Worm (Caenorhabditis elegans) whole organism, L1 larva: ENCODE data around the gene ifas-1.

Source experiments
- C16A3.4 ChIP-seq: fragments of 150-350 bp; optimal IDR thresholded peaks from 2 replicates; lab custom pipeline; 2014; ENCODE audit warnings: missing biosample characterization, missing genetic modification characterization
- aha-1 ChIP-seq: fragments of 150-350 bp; optimal IDR thresholded peaks from 2 replicates; lab custom pipeline; 2014; ENCODE audit warnings: missing biosample characterization, missing genetic modification characterization
- ceh-8 ChIP-seq: fragments of 200-800 bp; sonication (Bioruptor generic); optimal IDR thresholded peaks from 2 replicates; lab custom pipeline; 2018; ENCODE audit warnings: mild to moderate bottlenecking, missing genetic modification characterization, moderate library complexity, missing compliant biosample characterization
- ceh-90 ChIP-seq: sonication (generic microtip); optimal IDR thresholded peaks from 2 replicates; lab custom pipeline; 2016; ENCODE audit warnings: missing genetic modification characterization, missing compliant biosample characterization
- dpl-1 ChIP-seq, 3 experiments: fragments of 150-350 bp in 2 of 3; sonication (generic microtip) in 1 of 3; optimal IDR thresholded peaks; 2 replicates each; lab custom pipeline; 2014 to 2017; ENCODE audit warnings: missing biosample characterization in 3 of 3, missing genetic modification characterization in 3 of 3, missing genetic modification reagents in 3 of 3
- dsc-1 ChIP-seq: sonication (generic microtip); optimal IDR thresholded peaks from 2 replicates; lab custom pipeline; 2016; ENCODE audit warnings: mild to moderate bottlenecking, missing genetic modification characterization, missing compliant biosample characterization
- efl-1 ChIP-seq, 4 experiments: fragments of 150-350 bp; optimal IDR thresholded peaks in 3 of 4; peaks in 1 of 4; 1 replicate in 1 of 4; 2 replicates in 3 of 4; lab custom pipeline; 2014; ENCODE audit warnings: missing biosample characterization in 2 of 4, missing genetic modification characterization in 2 of 4, missing genetic modification reagents in 2 of 4
- egl-27 ChIP-seq, 2 experiments: fragments of 150-350 bp in 1 of 2; sonication (generic microtip); optimal IDR thresholded peaks; 3 replicates each; lab custom pipeline; 2017 to 2018; ENCODE audit warnings: missing biosample characterization in 2 of 2, missing genetic modification characterization in 2 of 2, missing genetic modification reagents in 2 of 2
- fkh-4 ChIP-seq: sonication (generic microtip); optimal IDR thresholded peaks from 2 replicates; lab custom pipeline; 2016; ENCODE audit warnings: missing compliant biosample characterization, missing genetic modification characterization, borderline replicate concordance
- fkh-8 ChIP-seq: sonication (generic microtip); optimal IDR thresholded peaks from 2 replicates; lab custom pipeline; 2016; ENCODE audit warnings: mild to moderate bottlenecking, missing genetic modification characterization, missing compliant biosample characterization
- hlh-17 ChIP-seq: fragments of 200-800 bp; sonication (Bioruptor generic); optimal IDR thresholded peaks from 2 replicates; lab custom pipeline; 2018; ENCODE audit warnings: missing genetic modification characterization, mild to moderate bottlenecking, missing compliant biosample characterization, moderate library complexity, borderline replicate concordance
- hpl-2 ChIP-seq: fragments of 150-350 bp; optimal IDR thresholded peaks from 2 replicates; lab custom pipeline; 2014; ENCODE audit warnings: missing biosample characterization, missing genetic modification reagents, missing genetic modification characterization
- isw-1 ChIP-seq: fragments of 200-800 bp; sonication (Bioruptor generic); IDR thresholded peaks from 2 replicates; pipeline ENCODE4 v1.3.6; 2022; ENCODE audit warnings: missing genetic modification characterization, missing compliant biosample characterization
- jun-1 ChIP-seq: fragments of 150-350 bp; optimal IDR thresholded peaks from 2 replicates; lab custom pipeline; 2014; ENCODE audit warnings: missing biosample characterization, missing genetic modification reagents, missing genetic modification characterization
- lin-13 ChIP-seq: fragments of 150-350 bp; optimal IDR thresholded peaks from 2 replicates; lab custom pipeline; 2014; ENCODE audit warnings: missing biosample characterization, missing genetic modification reagents, missing genetic modification characterization
- lin-14 ChIP-seq: fragments of 200-800 bp; sonication (Bioruptor generic); optimal IDR thresholded peaks from 2 replicates; lab custom pipeline; 2018; ENCODE audit warnings: mild to moderate bottlenecking, missing genetic modification characterization, moderate library complexity, missing compliant biosample characterization
- lin-15B ChIP-seq: fragments of 150-350 bp; sonication (generic microtip); optimal IDR thresholded peaks from 3 replicates; lab custom pipeline; 2014; ENCODE audit warnings: missing biosample characterization, missing genetic modification characterization
- lin-39 ChIP-seq: fragments of 150-350 bp; optimal IDR thresholded peaks from 2 replicates; lab custom pipeline; 2014; ENCODE audit warnings: missing biosample characterization, missing genetic modification reagents, missing genetic modification characterization
- mef-2 ChIP-seq: fragments of 150-350 bp; optimal IDR thresholded peaks from 2 replicates; lab custom pipeline; 2014; ENCODE audit warnings: missing biosample characterization, missing genetic modification characterization
- mep-1 ChIP-seq: fragments of 150-350 bp; optimal IDR thresholded peaks from 2 replicates; lab custom pipeline; 2014; ENCODE audit warnings: missing biosample characterization, missing genetic modification characterization
- nhr-12 ChIP-seq: sonication (generic microtip); optimal IDR thresholded peaks from 2 replicates; lab custom pipeline; 2017; ENCODE audit warnings: missing biosample characterization, missing genetic modification characterization
- nhr-20 ChIP-seq: sonication (generic microtip); optimal IDR thresholded peaks from 2 replicates; lab custom pipeline; 2016; ENCODE audit warnings: mild to moderate bottlenecking, missing genetic modification characterization, missing compliant biosample characterization
- nhr-237 ChIP-seq: fragments of 150-350 bp; optimal IDR thresholded peaks from 2 replicates; lab custom pipeline; 2014; ENCODE audit warnings: missing biosample characterization, missing genetic modification characterization
- nhr-28 ChIP-seq: fragments of 150-350 bp; optimal IDR thresholded peaks from 2 replicates; lab custom pipeline; 2014; ENCODE audit warnings: missing biosample characterization, missing genetic modification characterization
- nhr-47 ChIP-seq: sonication (generic microtip); optimal IDR thresholded peaks from 2 replicates; lab custom pipeline; 2016; ENCODE audit warnings: mild to moderate bottlenecking, missing genetic modification characterization, moderate library complexity, missing compliant biosample characterization
- nhr-85 ChIP-seq: sonication (generic microtip); peaks from one replicate; lab custom pipeline; 2016; ENCODE audit warnings: missing genetic modification characterization, inconsistent platforms, missing compliant biosample characterization
- pax-3 ChIP-seq: fragments of 200-800 bp; sonication (Bioruptor generic); optimal IDR thresholded peaks from 2 replicates; lab custom pipeline; 2018; ENCODE audit warnings: mild to moderate bottlenecking, missing genetic modification characterization, moderate library complexity, missing compliant biosample characterization
- pqm-1 ChIP-seq: sonication (generic microtip); optimal IDR thresholded peaks from 3 replicates; lab custom pipeline; 2017; ENCODE audit warnings: missing biosample characterization, missing genetic modification characterization
- rnt-1 ChIP-seq: sonication (generic microtip); optimal IDR thresholded peaks from 2 replicates; lab custom pipeline; 2016; ENCODE audit warnings: mild to moderate bottlenecking, missing genetic modification characterization, moderate library complexity, missing compliant biosample characterization
- skn-1 ChIP-seq: fragments of 150-350 bp; optimal IDR thresholded peaks from 2 replicates; lab custom pipeline; 2014; ENCODE audit warnings: missing biosample characterization, missing genetic modification characterization
- sox-4 ChIP-seq: sonication (generic microtip); optimal IDR thresholded peaks from 2 replicates; lab custom pipeline; 2016; ENCODE audit warnings: missing genetic modification characterization, missing compliant biosample characterization
- sptf-1 ChIP-seq: fragments of 150-350 bp; optimal IDR thresholded peaks from 2 replicates; lab custom pipeline; 2014; ENCODE audit warnings: missing biosample characterization, missing genetic modification characterization
- tbx-2 ChIP-seq: sonication (generic microtip); optimal IDR thresholded peaks from 2 replicates; lab custom pipeline; 2016; ENCODE audit warnings: missing genetic modification characterization, missing compliant biosample characterization
- unc-30 ChIP-seq: sonication (generic microtip); optimal IDR thresholded peaks from 2 replicates; lab custom pipeline; 2017; ENCODE audit warnings: missing biosample characterization, missing genetic modification characterization
- unc-62 ChIP-seq: fragments of 150-350 bp; optimal IDR thresholded peaks from 2 replicates; lab custom pipeline; 2014; ENCODE audit warnings: missing biosample characterization, missing genetic modification reagents, missing genetic modification characterization
- unc-86 ChIP-seq: sonication (generic microtip); optimal IDR thresholded peaks from 2 replicates; lab custom pipeline; 2016; ENCODE audit warnings: missing genetic modification characterization, missing compliant biosample characterization
- zag-1 ChIP-seq: fragments of 150-350 bp; optimal IDR thresholded peaks from 2 replicates; lab custom pipeline; 2014; ENCODE audit warnings: missing biosample characterization, missing genetic modification characterization

ifas-1 gene

ce11 chrII:3711047-3711446 is 22.5 kb upstream of the ifas-1 start, which contains the start of gene fbxc-53:
fbxc-53 (plus strand) TSS chrII:3711291.
- TF ChIP-seq ceh-90 (tag; lab: Kevin White, UChicago): no peak
- peak; percentile 45 for TF ChIP-seq fkh-8 (tag; lab: Kevin White, UChicago)
- peak; percentile 77 for TF ChIP-seq dsc-1 (tag; lab: Kevin White, UChicago)
- no peak for TF ChIP-seq unc-62 (GFP tag; lab: Kevin White, UChicago)

- TF ChIP-seq zag-1 (tag; lab: Kevin White, UChicago) (no peak), aha-1 (tag; lab: Kevin White, UChicago) (no peak), jun-1 (no peak), lin-39 (tag; lab: Kevin White, UChicago) (no peak), efl-1 (optimal IDR thresholded peaks at IDR 0.05; lab: Kevin White, UChicago) (no peak), efl-1 (GFP tag; optimal IDR thresholded peaks at IDR 0.05 in 1 of 2; lab: Kevin White, UChicago) (no peak), nhr-28 (tag; lab: Kevin White, UChicago) (no peak), mep-1 (tag; lab: Kevin White, UChicago) (no peak), unc-30 (tag; lab: Kevin White, UChicago) (no peak), lin-15B (tag; lab: Kevin White, UChicago) (no peak), lin-14 (no peak), fkh-4 (tag; lab: Kevin White, UChicago) (no peak), lin-13 (no peak)
These were observed 20.7 kb upstream of the ifas-1 start, which contains the start of gene srx-110 for ce11 chrII:3709255-3709654. srx-110 (plus strand) TSS chrII:3709555.

- no peak for TF ChIP-seq ceh-8 (GFP tag; lab: Kevin White, UChicago)
- no peak for TF ChIP-seq efl-1 (optimal IDR thresholded peaks at IDR 0.05; lab: Kevin White, UChicago)
- TF ChIP-seq efl-1 (GFP tag; optimal IDR thresholded peaks at IDR 0.05 in 1 of 2; lab: Kevin White, UChicago): peak in 1 of 2 experiments; percentile 54
These were observed 16.8 kb upstream of the ifas-1 start, which contains the start of gene srx-108 for ce11 chrII:3705320-3705719. srx-108 (plus strand) TSS chrII:3705620.

ce11 chrII:3701305-3701704 is 12.8 kb upstream of the ifas-1 start, which contains the start of gene srx-105:
srx-105 (minus strand) TSS chrII:3701405.
- TF ChIP-seq pax-3 (tag; lab: Kevin White, UChicago) (no peak), dpl-1 (GFP tag; optimal IDR thresholded peaks at IDR 0.05; lab: Kevin White, UChicago) (no peak), tbx-2 (no peak), hpl-2 (GFP tag; lab: Kevin White, UChicago) (no peak), jun-1 (no peak), unc-86 (tag; lab: Kevin White, UChicago) (no peak), hlh-17 (GFP tag; lab: Kevin White, UChicago) (no peak)

- TF ChIP-seq nhr-237 (no peak), nhr-47 (no peak), egl-27 (tag; optimal IDR thresholded peaks at IDR 0.05; lab: Kevin White, UChicago) (no peak), C16A3.4 (tag; lab: Kevin White, UChicago) (no peak), nhr-85 (no peak), mef-2 (no peak), nhr-20 (tag; lab: Kevin White, UChicago) (no peak), sptf-1 (tag; lab: Kevin White, UChicago) (no peak), hpl-2 (GFP tag; lab: Kevin White, UChicago) (no peak), lin-13 (no peak), pqm-1 (tag; lab: Kevin White, UChicago) (no peak), rnt-1 (tag; lab: Kevin White, UChicago) (no peak), nhr-12 (tag; lab: Kevin White, UChicago) (no peak), unc-86 (tag; lab: Kevin White, UChicago) (no peak), skn-1 (tag; lab: Kevin White, UChicago) (no peak), unc-30 (tag; lab: Kevin White, UChicago) (no peak), isw-1 (no peak), sox-4 (tag; lab: Kevin White, UChicago) (no peak)
These were observed 11.1 kb upstream of the ifas-1 start, which contains the start of gene srx-104 for ce11 chrII:3699591-3699990. srx-104 (minus strand) TSS chrII:3699691.
